Worm (Caenorhabditis elegans) whole organism, L1 larva: ENCODE results near the gene npp-23.

ENCODE experiments used
- C04F5.9 ChIP-seq: sonication (generic microtip); optimal IDR thresholded peaks from 2 replicates; lab custom pipeline; 2016; ENCODE audit warnings: missing genetic modification characterization, missing compliant biosample characterization
- C16A3.4 ChIP-seq: fragments of 150-350 bp; optimal IDR thresholded peaks from 2 replicates; lab custom pipeline; 2014; ENCODE audit warnings: missing biosample characterization, missing genetic modification characterization
- F16B12.6 ChIP-seq: fragments of 150-350 bp; optimal IDR thresholded peaks from 2 replicates; lab custom pipeline; 2014; ENCODE audit warnings: missing biosample characterization, missing genetic modification characterization
- Y116A8C.19 ChIP-seq: sonication (generic microtip); optimal IDR thresholded peaks from 2 replicates; lab custom pipeline; 2016; ENCODE audit warnings: missing compliant biosample characterization, missing genetic modification characterization, borderline replicate concordance
- aly-2 ChIP-seq: fragments of 150-350 bp; optimal IDR thresholded peaks from 2 replicates; lab custom pipeline; 2014; ENCODE audit warnings: missing biosample characterization, missing genetic modification characterization
- ceh-63 ChIP-seq: fragments of 200-800 bp; sonication (Bioruptor generic); optimal IDR thresholded peaks from 2 replicates; lab custom pipeline; 2018; ENCODE audit warnings: mild to moderate bottlenecking, missing genetic modification characterization, missing compliant biosample characterization
- ceh-8 ChIP-seq: fragments of 200-800 bp; sonication (Bioruptor generic); optimal IDR thresholded peaks from 2 replicates; lab custom pipeline; 2018; ENCODE audit warnings: mild to moderate bottlenecking, missing genetic modification characterization, moderate library complexity, missing compliant biosample characterization
- ceh-82 ChIP-seq, 3 experiments: fragments of 150-350 bp in 1 of 3; sonication (generic microtip) in 2 of 3; optimal IDR thresholded peaks; 2 replicates each; lab custom pipeline; 2014 to 2017; ENCODE audit warnings: missing biosample characterization in 3 of 3, missing genetic modification characterization in 3 of 3
- ces-1 ChIP-seq: fragments of 150-350 bp; optimal IDR thresholded peaks from 2 replicates; lab custom pipeline; 2014; ENCODE audit warnings: missing biosample characterization, missing genetic modification reagents, missing genetic modification characterization
- dpl-1 ChIP-seq, 3 experiments: fragments of 150-350 bp in 2 of 3; sonication (generic microtip) in 1 of 3; optimal IDR thresholded peaks; 2 replicates each; lab custom pipeline; 2014 to 2017; ENCODE audit warnings: missing biosample characterization in 3 of 3, missing genetic modification characterization in 3 of 3, missing genetic modification reagents in 3 of 3
- dsc-1 ChIP-seq: sonication (generic microtip); optimal IDR thresholded peaks from 2 replicates; lab custom pipeline; 2016; ENCODE audit warnings: mild to moderate bottlenecking, missing genetic modification characterization, missing compliant biosample characterization
- egl-13 ChIP-seq: sonication (generic microtip); optimal IDR thresholded peaks from 2 replicates; lab custom pipeline; 2016; ENCODE audit warnings: missing genotype, missing genetic modification reagents, missing genetic modification characterization, missing compliant biosample characterization
- egl-27 ChIP-seq, 2 experiments: fragments of 150-350 bp in 1 of 2; sonication (generic microtip); optimal IDR thresholded peaks; 3 replicates each; lab custom pipeline; 2017 to 2018; ENCODE audit warnings: missing biosample characterization in 2 of 2, missing genetic modification characterization in 2 of 2, missing genetic modification reagents in 2 of 2
- elt-3 ChIP-seq, 6 experiments: fragments of 150-350 bp in 1 of 6; sonication (generic microtip); optimal IDR thresholded peaks; 2 replicates each; lab custom pipeline; 2017 to 2018; ENCODE audit warnings: missing biosample characterization in 6 of 6, missing genetic modification characterization in 6 of 6, inconsistent platforms in 1 of 6
- ets-5 ChIP-seq: fragments of 200-800 bp; sonication (Bioruptor generic); IDR thresholded peaks from 2 replicates; pipeline ENCODE4 v1.3.6; 2022; ENCODE audit warnings: missing genetic modification characterization, missing compliant biosample characterization
- fkh-10 ChIP-seq: sonication (generic microtip); optimal IDR thresholded peaks from 2 replicates; lab custom pipeline; 2017; ENCODE audit warnings: missing biosample characterization, missing genetic modification reagents, missing genetic modification characterization
- fkh-4 ChIP-seq: sonication (generic microtip); optimal IDR thresholded peaks from 2 replicates; lab custom pipeline; 2016; ENCODE audit warnings: missing compliant biosample characterization, missing genetic modification characterization, borderline replicate concordance
- fkh-8 ChIP-seq: sonication (generic microtip); optimal IDR thresholded peaks from 2 replicates; lab custom pipeline; 2016; ENCODE audit warnings: mild to moderate bottlenecking, missing genetic modification characterization, missing compliant biosample characterization
- grh-1 ChIP-seq: fragments of 200-800 bp; sonication (Bioruptor generic); IDR thresholded peaks from 2 replicates; pipeline ENCODE4 v1.3.6; 2022; ENCODE audit warnings: missing genetic modification reagents, missing genetic modification characterization, missing compliant biosample characterization
- hlh-4 ChIP-seq: sonication (generic microtip); optimal IDR thresholded peaks from 2 replicates; lab custom pipeline; 2016; ENCODE audit warnings: mild to moderate bottlenecking, missing genetic modification characterization, missing compliant biosample characterization
- jun-1 ChIP-seq: fragments of 150-350 bp; optimal IDR thresholded peaks from 2 replicates; lab custom pipeline; 2014; ENCODE audit warnings: missing biosample characterization, missing genetic modification reagents, missing genetic modification characterization
- lin-13 ChIP-seq: fragments of 150-350 bp; optimal IDR thresholded peaks from 2 replicates; lab custom pipeline; 2014; ENCODE audit warnings: missing biosample characterization, missing genetic modification reagents, missing genetic modification characterization
- lin-15B ChIP-seq: fragments of 150-350 bp; sonication (generic microtip); optimal IDR thresholded peaks from 3 replicates; lab custom pipeline; 2014; ENCODE audit warnings: missing biosample characterization, missing genetic modification characterization
- lin-35 ChIP-seq, 2 experiments: fragments of 150-350 bp; optimal IDR thresholded peaks; 2 replicates each; lab custom pipeline; 2014; ENCODE audit warnings: missing biosample characterization in 2 of 2, missing genetic modification characterization in 2 of 2, missing genetic modification reagents in 2 of 2
- lin-39 ChIP-seq: fragments of 150-350 bp; optimal IDR thresholded peaks from 2 replicates; lab custom pipeline; 2014; ENCODE audit warnings: missing biosample characterization, missing genetic modification reagents, missing genetic modification characterization
- lir-3 ChIP-seq: sonication (generic microtip); optimal IDR thresholded peaks from 2 replicates; lab custom pipeline; 2016; ENCODE audit warnings: mild to moderate bottlenecking, missing genetic modification characterization, moderate library complexity, missing compliant biosample characterization; ENCODE audit not compliant: poor library complexity
- lsy-2 ChIP-seq, 2 experiments: fragments of 150-350 bp; optimal IDR thresholded peaks; 2 replicates each; lab custom pipeline; 2014; ENCODE audit warnings: missing biosample characterization in 2 of 2, missing genetic modification characterization in 2 of 2
- mdl-1 ChIP-seq, 2 experiments: fragments of 150-350 bp; optimal IDR thresholded peaks; 2 replicates each; lab custom pipeline; 2014 to 2017; ENCODE audit warnings: missing biosample characterization in 2 of 2, missing genetic modification characterization in 2 of 2, inconsistent platforms in 1 of 2
- mef-2 ChIP-seq: fragments of 150-350 bp; optimal IDR thresholded peaks from 2 replicates; lab custom pipeline; 2014; ENCODE audit warnings: missing biosample characterization, missing genetic modification characterization
- nhr-19 ChIP-seq: fragments of 200-800 bp; sonication (Bioruptor generic); conservative IDR thresholded peaks from 2 replicates; pipeline ENCODE4 v1.3.6; 2022; ENCODE audit warnings: missing genetic modification characterization, missing compliant biosample characterization
- nhr-237 ChIP-seq: fragments of 150-350 bp; optimal IDR thresholded peaks from 2 replicates; lab custom pipeline; 2014; ENCODE audit warnings: missing biosample characterization, missing genetic modification characterization
- nhr-28 ChIP-seq: fragments of 150-350 bp; optimal IDR thresholded peaks from 2 replicates; lab custom pipeline; 2014; ENCODE audit warnings: missing biosample characterization, missing genetic modification characterization
- nhr-47 ChIP-seq: sonication (generic microtip); optimal IDR thresholded peaks from 2 replicates; lab custom pipeline; 2016; ENCODE audit warnings: mild to moderate bottlenecking, missing genetic modification characterization, moderate library complexity, missing compliant biosample characterization
- nhr-71 ChIP-seq: sonication (generic microtip); optimal IDR thresholded peaks from 2 replicates; lab custom pipeline; 2016; ENCODE audit warnings: mild to moderate bottlenecking, missing genetic modification characterization, moderate library complexity, missing compliant biosample characterization
- nhr-85 ChIP-seq: sonication (generic microtip); peaks from one replicate; lab custom pipeline; 2016; ENCODE audit warnings: missing genetic modification characterization, inconsistent platforms, missing compliant biosample characterization
- pag-3 ChIP-seq: sonication (generic microtip); optimal IDR thresholded peaks from 2 replicates; lab custom pipeline; 2017; ENCODE audit warnings: missing genetic modification characterization, mild to moderate bottlenecking, missing compliant biosample characterization, antibody characterized with exemption, borderline replicate concordance; ENCODE audit not compliant: insufficient read depth
- pqm-1 ChIP-seq: sonication (generic microtip); optimal IDR thresholded peaks from 3 replicates; lab custom pipeline; 2017; ENCODE audit warnings: missing biosample characterization, missing genetic modification characterization
- rnt-1 ChIP-seq: sonication (generic microtip); optimal IDR thresholded peaks from 2 replicates; lab custom pipeline; 2016; ENCODE audit warnings: mild to moderate bottlenecking, missing genetic modification characterization, moderate library complexity, missing compliant biosample characterization
- skn-1 ChIP-seq: fragments of 150-350 bp; optimal IDR thresholded peaks from 2 replicates; lab custom pipeline; 2014; ENCODE audit warnings: missing biosample characterization, missing genetic modification characterization
- snpc-4 ChIP-seq: fragments of 150-350 bp; optimal IDR thresholded peaks from 2 replicates; lab custom pipeline; 2014; ENCODE audit warnings: missing biosample characterization, missing genetic modification characterization
- snu-23 ChIP-seq: sonication (generic microtip); optimal IDR thresholded peaks from 2 replicates; lab custom pipeline; 2016; ENCODE audit warnings: missing genetic modification characterization, missing compliant biosample characterization
- sox-4 ChIP-seq: sonication (generic microtip); optimal IDR thresholded peaks from 2 replicates; lab custom pipeline; 2016; ENCODE audit warnings: missing genetic modification characterization, missing compliant biosample characterization
- sup-37 ChIP-seq: fragments of 200-800 bp; sonication (Bioruptor generic); optimal IDR thresholded peaks from 2 replicates; lab custom pipeline; 2018; ENCODE audit warnings: mild to moderate bottlenecking, missing genetic modification characterization, missing compliant biosample characterization
- swsn-7 ChIP-seq: sonication (generic microtip); optimal IDR thresholded peaks from 2 replicates; lab custom pipeline; 2016; ENCODE audit warnings: missing genetic modification characterization, missing compliant biosample characterization
- unc-62 ChIP-seq: fragments of 150-350 bp; optimal IDR thresholded peaks from 2 replicates; lab custom pipeline; 2014; ENCODE audit warnings: missing biosample characterization, missing genetic modification reagents, missing genetic modification characterization
- unc-86 ChIP-seq: sonication (generic microtip); optimal IDR thresholded peaks from 2 replicates; lab custom pipeline; 2016; ENCODE audit warnings: missing genetic modification characterization, missing compliant biosample characterization
- vab-15 ChIP-seq: sonication (generic microtip); optimal IDR thresholded peaks from 2 replicates; lab custom pipeline; 2017; ENCODE audit warnings: missing genotype, mild to moderate bottlenecking, missing genetic modification characterization, missing compliant biosample characterization
- xbp-1 ChIP-seq: sonication (generic microtip); optimal IDR thresholded peaks from 2 replicates; lab custom pipeline; 2016; ENCODE audit warnings: missing genetic modification characterization, missing compliant biosample characterization
- zag-1 ChIP-seq: fragments of 150-350 bp; optimal IDR thresholded peaks from 2 replicates; lab custom pipeline; 2014; ENCODE audit warnings: missing biosample characterization, missing genetic modification characterization
- zip-4 ChIP-seq: fragments of 200-800 bp; sonication (Bioruptor generic); optimal IDR thresholded peaks from 2 replicates; lab custom pipeline; 2018; ENCODE audit warnings: mild to moderate bottlenecking, missing genetic modification characterization, moderate library complexity, missing compliant biosample characterization
- ztf-11 ChIP-seq, 2 experiments: sonication (generic microtip); optimal IDR thresholded peaks; 2 replicates each; lab custom pipeline; 2016 to 2017; ENCODE audit warnings: missing genetic modification characterization in 2 of 2, missing biosample characterization in 1 of 2, missing compliant biosample characterization in 1 of 2
- ztf-4 ChIP-seq: fragments of 150-350 bp; optimal IDR thresholded peaks from 2 replicates; lab custom pipeline; 2014; ENCODE audit warnings: missing biosample characterization, missing genetic modification characterization

npp-23 gene

DNA sequence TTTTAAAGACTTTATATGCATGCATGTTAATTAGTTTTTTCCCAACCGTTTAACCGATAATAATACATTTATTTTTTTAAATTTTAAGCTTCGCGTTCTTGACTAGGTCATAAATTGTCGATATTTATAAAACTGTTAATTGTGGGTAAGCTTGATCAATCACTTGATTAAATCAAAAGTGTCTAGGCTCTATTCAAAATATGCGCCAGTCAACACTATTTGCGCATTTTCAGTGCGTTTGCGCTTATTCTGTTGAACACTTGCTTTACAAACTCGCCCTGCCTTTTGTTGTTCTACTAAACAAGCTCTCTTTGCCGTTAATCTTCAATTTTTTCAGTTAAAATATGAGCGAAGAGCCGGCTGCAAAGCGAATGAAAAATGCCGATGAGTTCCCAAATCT, 21.7 kb upstream of the npp-23 start, which contains the start of gene spr-2:
Gene spr-2, plus strand, starts transcription at position 332 of the 400 bp plus-strand sequence.
- TF ChIP-seq nhr-71 (peak; percentile 89), lir-3 (no peak), C04F5.9 (tag; lab: Kevin White, UChicago) (peak; percentile 14), fkh-4 (tag; lab: Kevin White, UChicago) (no peak), nhr-85 (tag; lab: Kevin White, UChicago) (peak; percentile 76), C16A3.4 (tag; lab: Kevin White, UChicago) (peak; percentile 76), egl-13 (tag; lab: Kevin White, UChicago) (peak; percentile 39), skn-1 (tag; lab: Kevin White, UChicago) (peak; percentile 52), lin-39 (tag; lab: Kevin White, UChicago) (peak; percentile 75), rnt-1 (peak; percentile 84), lin-35 (GFP tag; optimal IDR thresholded peaks at IDR 0.05; lab: Kevin White, UChicago) (peak; percentile 86 to 91), hlh-4 (tag; lab: Kevin White, UChicago) (no peak), ets-5 (GFP tag; lab: Robert Waterston, UW) (no peak), ceh-8 (peak; percentile 68), zip-4 (GFP tag; lab: Kevin White, UChicago) (no peak), nhr-19 (peak; percentile 75), sup-37 (GFP tag; lab: Kevin White, UChicago) (no peak), vab-15 (tag; lab: Kevin White, UChicago) (no peak), ztf-4 (tag; lab: Kevin White, UChicago) (peak; percentile 54), pqm-1 (tag; lab: Kevin White, UChicago) (no peak), lin-13 (GFP tag; lab: Kevin White, UChicago) (peak; percentile 42), fkh-8 (peak; percentile 50), mef-2 (tag; lab: Kevin White, UChicago) (peak; percentile 5), dsc-1 (tag; lab: Kevin White, UChicago) (peak; percentile 75), pag-3 (tag; lab: Kevin White, UChicago) (no peak), elt-3 (tag; optimal IDR thresholded peaks at IDR 0.05; lab: Kevin White, UChicago) (peak in 2 of 6 experiments; percentile 12 to 34), swsn-7 (tag; lab: Kevin White, UChicago) (peak; percentile 81), ceh-82 (tag; optimal IDR thresholded peaks at IDR 0.05; lab: Kevin White, UChicago) (peak; percentile 21 to 65 (median 54)), mdl-1 (tag; optimal IDR thresholded peaks at IDR 0.05; lab: Kevin White, UChicago) (peak in 1 of 2 experiments; percentile 48), fkh-10 (GFP tag; lab: Kevin White, UChicago) (peak; percentile 30), aly-2 (tag; lab: Kevin White, UChicago) (peak; percentile 41), ces-1 (GFP tag; lab: Kevin White, UChicago) (no peak), Y116A8C.19 (tag; lab: Kevin White, UChicago) (no peak), ceh-63 (GFP tag; lab: Kevin White, UChicago) (no peak), zag-1 (tag; lab: Kevin White, UChicago) (no peak), jun-1 (peak; percentile 39), nhr-47 (tag; lab: Kevin White, UChicago) (peak; percentile 84), snpc-4 (peak; percentile 66), nhr-237 (no peak), grh-1 (GFP tag; lab: Robert Waterston, UW) (0 out of 2 replicates have a peak, but pooled peaks have one; percentile 18), F16B12.6 (tag; lab: Kevin White, UChicago) (peak; percentile 52), lsy-2 (tag; optimal IDR thresholded peaks at IDR 0.05; lab: Kevin White, UChicago) (peak; percentile 84 to 87), nhr-28 (tag; lab: Kevin White, UChicago) (no peak), xbp-1 (peak; percentile 80), lin-15B (tag; lab: Kevin White, UChicago) (peak; percentile 65), unc-62 (GFP tag; lab: Kevin White, UChicago) (no peak), dpl-1 (GFP tag; optimal IDR thresholded peaks at IDR 0.05; lab: Kevin White, UChicago) (peak; percentile 84 to 88 (median 87)), unc-86 (tag; lab: Kevin White, UChicago) (peak; percentile 59), sox-4 (tag; lab: Kevin White, UChicago) (peak; percentile 4), ztf-11 (tag; optimal IDR thresholded peaks at IDR 0.05; lab: Kevin White, UChicago) (peak in 1 of 2 experiments; percentile 3), egl-27 (tag; optimal IDR thresholded peaks at IDR 0.05; lab: Kevin White, UChicago) (no peak), snu-23 (GFP tag; lab: Kevin White, UChicago) (peak; percentile 78)
